Fruit fly (Drosophila melanogaster) whole organism, embryonic: ENCODE measurements around the gene CG33702.

Source experiments
- Antp ChIP-seq: fragments of 200-800 bp; sonication (Bioruptor generic); optimal IDR thresholded peaks from 3 replicates; lab custom pipeline; 2016; ENCODE audit warnings: missing biosample characterization, missing genetic modification characterization
- Atf6 ChIP-seq: fragments of 200-800 bp; sonication (Bioruptor generic); IDR thresholded peaks from 2 replicates; pipeline ENCODE4 v1.3.6; 2022; ENCODE audit warnings: missing biosample characterization, missing genetic modification characterization
- C15 ChIP-seq: fragments of 200-800 bp; sonication (Bioruptor generic); IDR thresholded peaks from 3 replicates; pipeline ENCODE4 v1.3.6; 2022; ENCODE audit warnings: missing biosample characterization, missing genetic modification characterization
- CG10366 ChIP-seq: fragments of 200-800 bp; sonication (Bioruptor generic); IDR thresholded peaks from 2 replicates; pipeline ENCODE4 v1.3.6; 2022; ENCODE audit warnings: missing biosample characterization, missing genetic modification characterization
- CG11504 ChIP-seq: fragments of 200-800 bp; sonication (Bioruptor generic); optimal IDR thresholded peaks from 3 replicates; lab custom pipeline; 2019; ENCODE audit warnings: missing biosample characterization, mild to moderate bottlenecking, missing genetic modification characterization, moderate library complexity
- CG11695 ChIP-seq: fragments of 200-800 bp; sonication (Bioruptor generic); IDR thresholded peaks from 3 replicates; pipeline ENCODE4 v1.3.6; 2022; ENCODE audit warnings: missing biosample characterization, missing genetic modification characterization
- CG11696 ChIP-seq: fragments of 200-800 bp; sonication (Bioruptor generic); IDR thresholded peaks from 2 replicates; pipeline ENCODE4 v1.3.6; 2022; ENCODE audit warnings: missing biosample characterization, missing genetic modification characterization
- CG12071 ChIP-seq: fragments of 200-800 bp; sonication (Bioruptor generic); optimal IDR thresholded peaks from 3 replicates; lab custom pipeline; 2018; ENCODE audit warnings: missing biosample characterization, mild to moderate bottlenecking, missing genetic modification characterization
- CG12155 ChIP-seq: fragments of 200-800 bp; sonication (Bioruptor generic); optimal IDR thresholded peaks from 3 replicates; lab custom pipeline; 2016; ENCODE audit warnings: missing biosample characterization, missing genetic modification characterization
- CG1233 ChIP-seq: fragments of 200-800 bp; sonication (Bioruptor generic); optimal IDR thresholded peaks from 4 replicates; lab custom pipeline; 2018; ENCODE audit warnings: missing biosample characterization, mild to moderate bottlenecking, missing genetic modification characterization
- CG12391 ChIP-seq: fragments of 200-800 bp; sonication (Bioruptor generic); optimal IDR thresholded peaks from 3 replicates; lab custom pipeline; 2018; ENCODE audit warnings: missing biosample characterization, mild to moderate bottlenecking, missing genetic modification characterization, moderate library complexity
- CG13894 ChIP-seq: fragments of 200-800 bp; sonication (Bioruptor generic); optimal IDR thresholded peaks from 3 replicates; lab custom pipeline; 2018; ENCODE audit warnings: missing biosample characterization, mild to moderate bottlenecking, missing genetic modification characterization, moderate library complexity
- CG14050 ChIP-seq: fragments of 200-800 bp; sonication (Bioruptor generic); IDR thresholded peaks from 3 replicates; pipeline ENCODE4 v1.3.6; 2022; ENCODE audit warnings: missing biosample characterization, missing genetic modification characterization
- CG16813 ChIP-seq: fragments of 200-800 bp; sonication (Bioruptor generic); IDR thresholded peaks from 3 replicates; pipeline ENCODE4 v1.3.6; 2022; ENCODE audit warnings: missing biosample characterization, missing genetic modification characterization; ENCODE audit not compliant: partially characterized antibody
- CG17186 ChIP-seq: fragments of 200-800 bp; sonication (Bioruptor generic); optimal IDR thresholded peaks from 3 replicates; lab custom pipeline; 2017; ENCODE audit warnings: missing biosample characterization, missing genetic modification reagents, missing genetic modification characterization
- CG2199 ChIP-seq: fragments of 200-800 bp; sonication (Bioruptor generic); IDR thresholded peaks from 3 replicates; pipeline ENCODE4 v1.3.6; 2022; ENCODE audit warnings: missing biosample characterization, missing genetic modification characterization
- CG2678 ChIP-seq: fragments of 200-800 bp; sonication (Bioruptor generic); optimal IDR thresholded peaks from 3 replicates; lab custom pipeline; 2019; ENCODE audit warnings: missing biosample characterization, mild to moderate bottlenecking, missing genetic modification characterization, moderate library complexity
- CG30020 ChIP-seq: fragments of 200-800 bp; optimal IDR thresholded peaks from 2 replicates; lab custom pipeline; 2019; ENCODE audit warnings: missing biosample characterization, mild to moderate bottlenecking, missing genetic modification characterization, moderate library complexity
- CG3065 ChIP-seq: fragments of 200-800 bp; sonication (Bioruptor generic); optimal IDR thresholded peaks from 2 replicates; lab custom pipeline; 2016; ENCODE audit warnings: missing biosample characterization, missing genetic modification characterization
- CG31224 ChIP-seq: fragments of 200-800 bp; sonication (Bioruptor generic); IDR thresholded peaks from 2 replicates; pipeline ENCODE4 v1.3.6; 2022; ENCODE audit warnings: missing biosample characterization, missing genetic modification characterization
- CG3163 ChIP-seq: fragments of 200-800 bp; sonication (Bioruptor generic); optimal IDR thresholded peaks from 3 replicates; lab custom pipeline; 2016; ENCODE audit warnings: missing biosample characterization, missing genetic modification characterization
- CG5180 ChIP-seq: fragments of 200-800 bp; sonication (Bioruptor generic); optimal IDR thresholded peaks from 3 replicates; lab custom pipeline; 2017; ENCODE audit warnings: missing biosample characterization, missing genetic modification characterization, mild to moderate bottlenecking, moderate library complexity, missing genetic modification reagents
- CG7963 ChIP-seq: fragments of 200-800 bp; sonication (Bioruptor generic); IDR thresholded peaks from 3 replicates; pipeline ENCODE4 v1.3.6; 2022; ENCODE audit warnings: missing biosample characterization, missing genetic modification characterization; ENCODE audit not compliant: partially characterized antibody
- CG8281 ChIP-seq: fragments of 200-800 bp; sonication (Bioruptor generic); optimal IDR thresholded peaks from 2 replicates; lab custom pipeline; 2018; ENCODE audit warnings: missing biosample characterization, mild to moderate bottlenecking, missing genetic modification characterization, moderate library complexity
- CG8359 ChIP-seq: fragments of 200-800 bp; sonication (Bioruptor generic); optimal IDR thresholded peaks from 2 replicates; lab custom pipeline; 2017; ENCODE audit warnings: missing biosample characterization, mild to moderate bottlenecking, missing genetic modification characterization, borderline replicate concordance
- CG8478 ChIP-seq: fragments of >200 bp; optimal IDR thresholded peaks from 2 replicates; lab custom pipeline; 2018
- CHES-1-like ChIP-seq: fragments of 200-800 bp; sonication (Bioruptor generic); optimal IDR thresholded peaks from 2 replicates; lab custom pipeline; 2016; ENCODE audit warnings: missing biosample characterization, missing genetic modification characterization
- Dp ChIP-seq: fragments of 200-800 bp; sonication (Bioruptor generic); optimal IDR thresholded peaks from 2 replicates; lab custom pipeline; 2018; ENCODE audit warnings: missing biosample characterization, mild to moderate bottlenecking, missing genetic modification characterization, moderate library complexity
- ERR ChIP-seq: fragments of 200-800 bp; sonication (Bioruptor generic); optimal IDR thresholded peaks from 2 replicates; lab custom pipeline; 2016; ENCODE audit warnings: missing biosample characterization, missing genetic modification characterization
- Ets65A ChIP-seq: fragments of 200-800 bp; sonication (Bioruptor generic); peaks from one replicate; lab custom pipeline; 2016; ENCODE audit warnings: missing biosample characterization, missing genetic modification characterization
- Hand ChIP-seq: fragments of 200-800 bp; sonication (Bioruptor generic); optimal IDR thresholded peaks from 2 replicates; lab custom pipeline; 2017; ENCODE audit warnings: mild to moderate bottlenecking, missing biosample characterization, missing genetic modification reagents, missing genetic modification characterization
- HmgZ ChIP-seq: fragments of 200-800 bp; sonication (Bioruptor generic); optimal IDR thresholded peaks from 2 replicates; lab custom pipeline; 2018; ENCODE audit warnings: missing biosample characterization, mild to moderate bottlenecking, missing genetic modification characterization
- MTF-1 ChIP-seq: fragments of 200-800 bp; sonication (Bioruptor generic); optimal IDR thresholded peaks from 2 replicates; lab custom pipeline; 2018; ENCODE audit warnings: missing biosample characterization, mild to moderate bottlenecking, missing genetic modification characterization, borderline replicate concordance
- Med ChIP-seq: fragments of 200-800 bp; sonication (Bioruptor generic); peaks from one replicate; lab custom pipeline; 2016; ENCODE audit warnings: missing biosample characterization, missing genetic modification characterization, mild to moderate bottlenecking, inconsistent platforms, moderate library complexity
- Poxn ChIP-seq: fragments of 200-800 bp; sonication (Bioruptor generic); IDR thresholded peaks from 2 replicates; pipeline ENCODE4 v1.3.6; 2022; ENCODE audit warnings: missing biosample characterization, missing genetic modification characterization
- Xbp1 ChIP-seq: fragments of 200-800 bp; sonication (Bioruptor generic); optimal IDR thresholded peaks from 3 replicates; lab custom pipeline; 2016; ENCODE audit warnings: missing biosample characterization, mild to moderate bottlenecking, missing genetic modification characterization
- bbx ChIP-seq: fragments of 200-800 bp; sonication (Bioruptor generic); IDR thresholded peaks from 2 replicates; pipeline ENCODE4 v1.3.6; 2022; ENCODE audit warnings: missing biosample characterization, missing genetic modification characterization; ENCODE audit not compliant: partially characterized antibody
- corto ChIP-seq: fragments of 200-800 bp; sonication (Bioruptor generic); optimal IDR thresholded peaks from 2 replicates; lab custom pipeline; 2016; ENCODE audit warnings: missing biosample characterization, mild to moderate bottlenecking, missing genetic modification characterization, moderate library complexity
- cwo ChIP-seq: fragments of 200-800 bp; sonication (Bioruptor generic); optimal IDR thresholded peaks from 3 replicates; lab custom pipeline; 2017; ENCODE audit warnings: missing biosample characterization, missing genetic modification characterization, mild to moderate bottlenecking, moderate library complexity, missing genetic modification reagents
- dan ChIP-seq: fragments of 200-800 bp; sonication (Bioruptor generic); IDR thresholded peaks from 2 replicates; pipeline ENCODE4 v1.3.6; 2022; ENCODE audit warnings: missing biosample characterization, missing genetic modification characterization
- gcm ChIP-seq: fragments of 200-800 bp; sonication (Bioruptor generic); optimal IDR thresholded peaks from 2 replicates; lab custom pipeline; 2019; ENCODE audit warnings: missing biosample characterization, mild to moderate bottlenecking, missing genetic modification characterization, moderate library complexity
- grau ChIP-seq: fragments of 200-800 bp; optimal IDR thresholded peaks from 3 replicates; lab custom pipeline; 2019; ENCODE audit warnings: missing biosample characterization, mild to moderate bottlenecking, missing genetic modification characterization, moderate library complexity
- h ChIP-seq: fragments of >200 bp; optimal IDR thresholded peaks from 2 replicates; lab custom pipeline; 2017
- inv ChIP-seq: fragments of 200-800 bp; sonication (Bioruptor generic); IDR thresholded peaks from 2 replicates; pipeline ENCODE4 v1.3.6; 2022; ENCODE audit warnings: missing biosample characterization, missing genetic modification characterization; ENCODE audit not compliant: partially characterized antibody
- klu ChIP-seq: fragments of 200-800 bp; sonication (Bioruptor generic); IDR thresholded peaks from 2 replicates; pipeline ENCODE4 v1.3.6; 2022; ENCODE audit warnings: missing biosample characterization, missing genetic modification characterization
- lab ChIP-seq: fragments of 200-800 bp; sonication (Bioruptor generic); optimal IDR thresholded peaks from 3 replicates; lab custom pipeline; 2017; ENCODE audit warnings: missing biosample characterization, missing genetic modification characterization, mild to moderate bottlenecking, moderate library complexity, missing genetic modification reagents
- lmd ChIP-seq: fragments of 200-800 bp; sonication (Bioruptor generic); IDR thresholded peaks from 2 replicates; pipeline ENCODE4 v1.3.6; 2022; ENCODE audit warnings: missing biosample characterization, missing genetic modification characterization
- nau ChIP-seq: fragments of 200-800 bp; sonication (Bioruptor generic); optimal IDR thresholded peaks from 3 replicates; lab custom pipeline; 2017; ENCODE audit warnings: missing biosample characterization, mild to moderate bottlenecking, missing genetic modification characterization, missing genetic modification reagents
- phol ChIP-seq: fragments of 200-800 bp; sonication (Bioruptor generic); optimal IDR thresholded peaks from 3 replicates; lab custom pipeline; 2018; ENCODE audit warnings: missing biosample characterization, mild to moderate bottlenecking, missing genetic modification characterization, moderate library complexity
- sd ChIP-seq: fragments of 200-800 bp; sonication (Bioruptor generic); optimal IDR thresholded peaks from 3 replicates; lab custom pipeline; 2018; ENCODE audit warnings: missing biosample characterization, mild to moderate bottlenecking, missing genetic modification characterization, moderate library complexity
- ssp ChIP-seq: fragments of 200-800 bp; sonication (Bioruptor generic); IDR thresholded peaks from 2 replicates; pipeline ENCODE4 v1.3.6; 2022; ENCODE audit warnings: missing biosample characterization, missing genetic modification characterization

The CG33702 gene

dm6 chr3L:9465652-9466244 is 47.5 kb downstream of the CG33702 start (continued):
- TF ChIP-seq gcm (no peak), h (lab: Kevin White, UChicago) (no peak), corto (no peak), cwo (no peak), Dp (GFP tag; lab: Kevin White, UChicago) (no peak), CG12391 (no peak), CG3163 (GFP tag; lab: Kevin White, UChicago) (peak; percentile 11), grau (tag; lab: Kevin White, UChicago) (no peak), CG31224 (GFP tag; lab: Robert Waterston, UW) (no peak), CG10366 (GFP tag; lab: Robert Waterston, UW) (no peak), ERR (GFP tag; lab: Kevin White, UChicago) (no peak), CG12071 (peak; percentile 22), sd (tag; lab: Kevin White, UChicago) (peak; percentile 51), CG2678 (tag; lab: Kevin White, UChicago) (no peak), MTF-1 (peak; percentile 10), Ets65A (GFP tag; lab: Kevin White, UChicago) (peak; percentile 76), inv (GFP tag; lab: Robert Waterston, UW) (no peak), Med (GFP tag; lab: Kevin White, UChicago) (peak; percentile 86), dan (GFP tag; lab: Robert Waterston, UW) (no peak), CG12155 (GFP tag; lab: Kevin White, UChicago) (no peak), CG5180 (GFP tag; lab: Kevin White, UChicago) (no peak), CG3065 (GFP tag; lab: Kevin White, UChicago) (no peak), CG8478 (lab: Kevin White, UChicago) (peak; percentile 77), Poxn (GFP tag; lab: Robert Waterston, UW) (no peak), C15 (no peak), CG8359 (GFP tag; lab: Kevin White, UChicago) (no peak), lab (GFP tag; lab: Kevin White, UChicago) (peak; percentile 9), klu (GFP tag; lab: Robert Waterston, UW) (no peak), bbx (GFP tag; lab: Robert Waterston, UW) (peak; percentile 31; the same call in 1 of the 2 replicates), phol (tag; lab: Kevin White, UChicago) (peak; percentile 5), CG8281 (tag; lab: Kevin White, UChicago) (peak; percentile 60), CG16813 (GFP tag; lab: Robert Waterston, UW) (no peak), lmd (GFP tag; lab: Robert Waterston, UW) (peak; percentile 34), CG17186 (GFP tag; lab: Kevin White, UChicago) (no peak), CG7963 (GFP tag; lab: Robert Waterston, UW) (no peak), nau (GFP tag; lab: Kevin White, UChicago) (no peak), ssp (GFP tag; lab: Robert Waterston, UW) (no peak), HmgZ (no peak), Antp (GFP tag; lab: Kevin White, UChicago) (no peak), Xbp1 (GFP tag; lab: Kevin White, UChicago) (no peak), Hand (no peak), CG2199 (no peak), CG11504 (no peak), CG1233 (GFP tag; lab: Kevin White, UChicago) (no peak), CG14050 (GFP tag; lab: Robert Waterston, UW) (no peak), CHES-1-like (no peak), CG11695 (GFP tag; lab: Robert Waterston, UW) (no peak), Atf6 (GFP tag; lab: Robert Waterston, UW) (no peak), CG30020 (tag; lab: Kevin White, UChicago) (no peak), CG13894 (tag; lab: Kevin White, UChicago) (peak; percentile 49), CG11696 (GFP tag; lab: Robert Waterston, UW) (no peak)
